Fruit fly (Drosophila melanogaster): ENCODE data around the gene Jon65Aii.

- TF ChIP-seq ttk (GFP tag; IDR thresholded peaks at IDR 0.05) (no peak), CG16863 (GFP tag; optimal IDR thresholded peaks at IDR 0.05) (no peak), dati (GFP tag; IDR thresholded peaks at IDR 0.05) (no peak), Asciz (GFP tag; optimal IDR thresholded peaks at IDR 0.05) (no peak), Lpt (GFP tag; optimal IDR thresholded peaks at IDR 0.05) (no peak), insv (GFP tag; optimal IDR thresholded peaks at IDR 0.05) (no peak), CG5245 (GFP tag; optimal IDR thresholded peaks at IDR 0.05) (no peak), gfzf (GFP tag; optimal IDR thresholded peaks at IDR 0.05) (no peak), CG8478 (optimal IDR thresholded peaks at IDR 0.05) (no peak), CG12104 (GFP tag; optimal IDR thresholded peaks at IDR 0.05) (no peak)
Measured at dm6 chr3L:6068178-6068577, 16.1 kb downstream of the Jon65Aii start.

Data from whole organism, embryonic.